Fruit fly (Drosophila melanogaster): ENCODE measurements around the gene d-cup.

dm6 chr3R:12848313-12848712, 43.4 kb upstream of the d-cup start, which contains the start of gene beat-Va:
- no peak for TF ChIP-seq Mnt (GFP tag; optimal IDR thresholded peaks at IDR 0.05)
- TF ChIP-seq CG7045 (GFP tag; optimal IDR thresholded peaks at IDR 0.05): no peak
- TF ChIP-seq ovo (GFP tag; optimal IDR thresholded peaks at IDR 0.05): no peak
- no peak for TF ChIP-seq CG14711 (tag; optimal IDR thresholded peaks at IDR 0.05)
- TF ChIP-seq CG12768 (GFP tag; optimal IDR thresholded peaks at IDR 0.05): no peak
- TF ChIP-seq tj (GFP tag; optimal IDR thresholded peaks at IDR 0.05): no peak
- no peak for TF ChIP-seq CG5204 (GFP tag; optimal IDR thresholded peaks at IDR 0.05)
- no peak for TF ChIP-seq Hr96 (GFP tag; optimal IDR thresholded peaks at IDR 0.05)
- TF ChIP-seq toe (GFP tag; optimal IDR thresholded peaks at IDR 0.05): no peak
- TF ChIP-seq bab1 (GFP tag; optimal IDR thresholded peaks at IDR 0.05): no peak
- no peak for TF ChIP-seq cic (GFP tag; optimal IDR thresholded peaks at IDR 0.05)
- TF ChIP-seq CG11617 (GFP tag; optimal IDR thresholded peaks at IDR 0.05): no peak
- TF ChIP-seq pad (GFP tag; optimal IDR thresholded peaks at IDR 0.05): no peak
- no peak for TF ChIP-seq Clk (GFP tag; optimal IDR thresholded peaks at IDR 0.05)
